Fruit fly (Drosophila melanogaster) whole organism, prepupa: ENCODE data around the gene Spag1.
A peak's percentile ranks its signal among the peaks of the same experiment; 100 is the strongest.

Experiments used
- Blimp-1 ChIP-seq: fragments of 200-800 bp; sonication (Bioruptor generic); optimal IDR thresholded peaks from 3 replicates; lab custom pipeline; 2017; ENCODE audit warnings: missing biosample characterization, missing genetic modification characterization, mild to moderate bottlenecking, moderate library complexity, missing genetic modification reagents
- CG10669 ChIP-seq: fragments of 200-800 bp; sonication (Bioruptor generic); optimal IDR thresholded peaks from 3 replicates; lab custom pipeline; 2018; ENCODE audit warnings: missing biosample characterization, mild to moderate bottlenecking, missing genetic modification characterization, moderate library complexity
- CG11902 ChIP-seq: fragments of 200-800 bp; sonication (Bioruptor generic); optimal IDR thresholded peaks from 3 replicates; lab custom pipeline; 2016; ENCODE audit warnings: missing biosample characterization, missing genetic modification characterization
- CG1621 ChIP-seq: fragments of 200-800 bp; sonication (Bioruptor generic); optimal IDR thresholded peaks from 3 replicates; lab custom pipeline; 2018; ENCODE audit warnings: missing biosample characterization, mild to moderate bottlenecking, missing genetic modification characterization
- CG31627 ChIP-seq: fragments of 200-800 bp; sonication (Bioruptor generic); optimal IDR thresholded peaks from 3 replicates; lab custom pipeline; 2016; ENCODE audit warnings: missing biosample characterization, missing genetic modification characterization
- CG32006 ChIP-seq: fragments of 200-800 bp; sonication (Bioruptor generic); optimal IDR thresholded peaks from 3 replicates; lab custom pipeline; 2017; ENCODE audit warnings: missing biosample characterization, mild to moderate bottlenecking, missing genetic modification characterization
- CG34406 ChIP-seq: fragments of 200-800 bp; sonication (Bioruptor generic); optimal IDR thresholded peaks from 3 replicates; lab custom pipeline; 2016; ENCODE audit warnings: missing biosample characterization, missing genetic modification characterization
- CG4318 ChIP-seq: fragments of 200-800 bp; sonication (Bioruptor generic); optimal IDR thresholded peaks from 3 replicates; lab custom pipeline; 2017; ENCODE audit warnings: missing biosample characterization, mild to moderate bottlenecking, missing genetic modification characterization
- CG6276 ChIP-seq: fragments of 200-800 bp; sonication (Bioruptor generic); optimal IDR thresholded peaks from 2 replicates; lab custom pipeline; 2017; ENCODE audit warnings: missing biosample characterization, mild to moderate bottlenecking, missing genetic modification characterization
- CG6792 ChIP-seq: fragments of 200-800 bp; sonication (Bioruptor generic); optimal IDR thresholded peaks from 3 replicates; lab custom pipeline; 2016; ENCODE audit warnings: missing biosample characterization, missing genetic modification characterization
- CG6808 ChIP-seq: fragments of 200-800 bp; sonication (Bioruptor generic); optimal IDR thresholded peaks from 3 replicates; lab custom pipeline; 2017; ENCODE audit warnings: missing biosample characterization, missing genetic modification characterization, mild to moderate bottlenecking, moderate library complexity, missing genetic modification reagents
- CG6854 ChIP-seq: fragments of 200-800 bp; sonication (Bioruptor generic); optimal IDR thresholded peaks from 2 replicates; lab custom pipeline; 2017; ENCODE audit warnings: missing biosample characterization, mild to moderate bottlenecking, missing genetic modification characterization
- CG7368 ChIP-seq: fragments of 200-800 bp; sonication (Bioruptor generic); optimal IDR thresholded peaks from 3 replicates; lab custom pipeline; 2016; ENCODE audit warnings: missing biosample characterization, missing genetic modification characterization
- CG8119 ChIP-seq: fragments of 200-800 bp; sonication (Bioruptor generic); IDR thresholded peaks from 3 replicates; pipeline ENCODE4 v1.3.6; 2022; ENCODE audit warnings: missing biosample characterization, missing genetic modification characterization
- CG8319 ChIP-seq: fragments of 200-800 bp; sonication (Bioruptor generic); optimal IDR thresholded peaks from 3 replicates; lab custom pipeline; 2016; ENCODE audit warnings: missing biosample characterization, missing genetic modification characterization
- CG8632 ChIP-seq: fragments of 200-800 bp; sonication (Bioruptor generic); optimal IDR thresholded peaks from 3 replicates; lab custom pipeline; 2016; ENCODE audit warnings: missing biosample characterization, missing genetic modification characterization
- CG9139 ChIP-seq: fragments of 200-800 bp; sonication (Bioruptor generic); optimal IDR thresholded peaks from 3 replicates; lab custom pipeline; 2017; ENCODE audit warnings: missing biosample characterization, mild to moderate bottlenecking, missing genetic modification characterization
- Eip78C ChIP-seq: fragments of 200-800 bp; sonication (Bioruptor generic); peaks from one replicate; lab custom pipeline; 2016; ENCODE audit warnings: missing biosample characterization, missing genetic modification characterization
- Eip93F ChIP-seq: fragments of 200-800 bp; sonication (Bioruptor generic); optimal IDR thresholded peaks from 2 replicates; lab custom pipeline; 2016; ENCODE audit warnings: missing biosample characterization, mild to moderate bottlenecking, missing genetic modification characterization
- Ets96B ChIP-seq: fragments of 200-800 bp; optimal IDR thresholded peaks from 2 replicates; lab custom pipeline; 2019; ENCODE audit warnings: missing biosample characterization, mild to moderate bottlenecking, missing genetic modification characterization, moderate library complexity
- Hr39 ChIP-seq: fragments of 200-800 bp; sonication (Bioruptor generic); optimal IDR thresholded peaks from 2 replicates; lab custom pipeline; 2016; ENCODE audit warnings: missing biosample characterization, missing genetic modification characterization
- Hr4 ChIP-seq: fragments of 200-800 bp; sonication (Bioruptor generic); optimal IDR thresholded peaks from 3 replicates; lab custom pipeline; 2016; ENCODE audit warnings: missing biosample characterization, missing genetic modification characterization
- Lpt ChIP-seq: fragments of 200-800 bp; sonication (Bioruptor generic); optimal IDR thresholded peaks from 3 replicates; lab custom pipeline; 2016; ENCODE audit warnings: missing biosample characterization, missing genetic modification characterization
- Met ChIP-seq: fragments of 200-800 bp; sonication (Bioruptor generic); optimal IDR thresholded peaks from 3 replicates; lab custom pipeline; 2016; ENCODE audit warnings: missing biosample characterization, missing genetic modification characterization
- OdsH ChIP-seq: fragments of 200-800 bp; sonication (Bioruptor generic); optimal IDR thresholded peaks from 3 replicates; lab custom pipeline; 2016; ENCODE audit warnings: missing biosample characterization, missing genetic modification characterization
- Smox ChIP-seq: fragments of 200-800 bp; sonication (Bioruptor generic); optimal IDR thresholded peaks from 3 replicates; lab custom pipeline; 2016; ENCODE audit warnings: missing biosample characterization, missing genetic modification characterization
- Sox102F ChIP-seq: fragments of 200-800 bp; sonication (Bioruptor generic); optimal IDR thresholded peaks from 2 replicates; lab custom pipeline; 2016; ENCODE audit warnings: missing biosample characterization, mild to moderate bottlenecking, missing genetic modification characterization
- Sox14 ChIP-seq: fragments of 200-800 bp; sonication (Bioruptor generic); optimal IDR thresholded peaks from 3 replicates; lab custom pipeline; 2016; ENCODE audit warnings: missing biosample characterization, missing genetic modification characterization
- Sox15 ChIP-seq: fragments of 200-800 bp; sonication (Bioruptor generic); optimal IDR thresholded peaks from 3 replicates; lab custom pipeline; 2016; ENCODE audit warnings: missing biosample characterization, missing genetic modification characterization
- achi ChIP-seq: fragments of 200-800 bp; sonication (Bioruptor generic); optimal IDR thresholded peaks from 3 replicates; lab custom pipeline; 2016; ENCODE audit warnings: missing biosample characterization, missing genetic modification characterization
- acj6 ChIP-seq: fragments of 200-800 bp; sonication (Bioruptor generic); optimal IDR thresholded peaks from 3 replicates; lab custom pipeline; 2016; ENCODE audit warnings: missing biosample characterization, missing genetic modification characterization
- dac ChIP-seq: fragments of 200-800 bp; sonication (Bioruptor generic); optimal IDR thresholded peaks from 2 replicates; lab custom pipeline; 2017; ENCODE audit warnings: missing biosample characterization, mild to moderate bottlenecking, missing genetic modification characterization
- esn ChIP-seq: fragments of 200-800 bp; sonication (Bioruptor generic); optimal IDR thresholded peaks from 2 replicates; lab custom pipeline; 2016; ENCODE audit warnings: missing biosample characterization, mild to moderate bottlenecking, missing genetic modification characterization, moderate library complexity
- fd59A ChIP-seq: fragments of 200-800 bp; sonication (Bioruptor generic); optimal IDR thresholded peaks from 2 replicates; lab custom pipeline; 2017; ENCODE audit warnings: missing biosample characterization, mild to moderate bottlenecking, missing genetic modification characterization, missing genetic modification reagents
- fd85E ChIP-seq: fragments of 200-800 bp; sonication (Bioruptor generic); optimal IDR thresholded peaks from 3 replicates; lab custom pipeline; 2016; ENCODE audit warnings: missing biosample characterization, missing genetic modification characterization
- lz ChIP-seq: fragments of 200-800 bp; sonication (Bioruptor generic); optimal IDR thresholded peaks from 3 replicates; lab custom pipeline; 2016; ENCODE audit warnings: missing biosample characterization, missing genetic modification characterization
- net ChIP-seq: fragments of 200-800 bp; sonication (Bioruptor generic); optimal IDR thresholded peaks from 3 replicates; lab custom pipeline; 2016; ENCODE audit warnings: missing biosample characterization, missing genetic modification characterization
- pdm3 ChIP-seq: fragments of 200-800 bp; sonication (Bioruptor generic); optimal IDR thresholded peaks from 3 replicates; lab custom pipeline; 2016; ENCODE audit warnings: missing biosample characterization, missing genetic modification characterization
- salr ChIP-seq, 2 experiments: fragments of 200-800 bp; sonication (Bioruptor generic); optimal IDR thresholded peaks; 3 replicates each; lab custom pipeline; 2016 to 2018; ENCODE audit warnings: missing biosample characterization in 2 of 2, missing genetic modification characterization in 2 of 2, mild to moderate bottlenecking in 1 of 2
- spab ChIP-seq: fragments of 200-800 bp; sonication (Bioruptor generic); optimal IDR thresholded peaks from 2 replicates; lab custom pipeline; 2017; ENCODE audit warnings: missing biosample characterization, mild to moderate bottlenecking, missing genetic modification characterization, missing genetic modification reagents
- ss ChIP-seq, 2 experiments: fragments of 200-800 bp; sonication (Bioruptor generic); optimal IDR thresholded peaks; 2 replicates in 1 of 2; 3 replicates in 1 of 2; lab custom pipeline; 2017 to 2018; ENCODE audit warnings: mild to moderate bottlenecking in 2 of 2, missing biosample characterization in 2 of 2, missing genetic modification characterization in 2 of 2, moderate library complexity in 1 of 2
- svp ChIP-seq: fragments of 200-800 bp; sonication (Bioruptor generic); peaks from one replicate; lab custom pipeline; 2016; ENCODE audit warnings: missing biosample characterization, missing genetic modification characterization
- topi ChIP-seq: fragments of 200-800 bp; sonication (Bioruptor generic); optimal IDR thresholded peaks from 3 replicates; lab custom pipeline; 2016; ENCODE audit warnings: missing biosample characterization, missing genetic modification characterization

The Spag1 gene

dm6 chr3R:26967587-26968312 lies 20.1 kb downstream of the Spag1 start (continued):
- TF ChIP-seq salr (GFP tag; optimal IDR thresholded peaks at IDR 0.05; lab: Kevin White, UChicago) (no peak), Sox15 (GFP tag; lab: Kevin White, UChicago) (peak; percentile 25), spab (GFP tag; lab: Kevin White, UChicago) (no peak), pdm3 (GFP tag; lab: Kevin White, UChicago) (no peak), Ets96B (tag; lab: Kevin White, UChicago) (peak; percentile 1), Sox14 (GFP tag; lab: Kevin White, UChicago) (no peak), Met (GFP tag; lab: Kevin White, UChicago) (no peak), CG6276 (GFP tag; lab: Kevin White, UChicago) (no peak), Hr39 (GFP tag; lab: Kevin White, UChicago) (no peak), Lpt (GFP tag; lab: Kevin White, UChicago) (no peak), net (GFP tag; lab: Kevin White, UChicago) (no peak), acj6 (peak; percentile 56), esn (GFP tag; lab: Kevin White, UChicago) (peak; percentile 52), OdsH (GFP tag; lab: Kevin White, UChicago) (peak; percentile 59), fd85E (no peak), Smox (GFP tag; lab: Kevin White, UChicago) (peak; percentile 17), CG11902 (GFP tag; lab: Kevin White, UChicago) (no peak), svp (GFP tag; lab: Kevin White, UChicago) (peak; percentile 80), CG7368 (GFP tag; lab: Kevin White, UChicago) (no peak), CG31627 (GFP tag; lab: Kevin White, UChicago) (peak; percentile 5), Eip78C (GFP tag; lab: Kevin White, UChicago) (peak; percentile 72), Blimp-1 (GFP tag; lab: Kevin White, UChicago) (peak; percentile 20), dac (GFP tag; lab: Kevin White, UChicago) (no peak), CG6808 (no peak), CG8119 (GFP tag; lab: Robert Waterston, UW) (peak; percentile 60)
- TF ChIP-seq, all 60 proteins: peak for 33

dm6 chr3R:26968313-26968605 lies 20.6 kb downstream of the Spag1 start:
- TF ChIP-seq acj6, result peak; percentile 23
- peak; percentile 26 for TF ChIP-seq CG32006
- peak; percentile 71 for TF ChIP-seq svp (GFP tag; lab: Kevin White, UChicago)
- peak; percentile 21 for TF ChIP-seq CG34406 (GFP tag; lab: Kevin White, UChicago)
- no peak for TF ChIP-seq Hr39 (GFP tag; lab: Kevin White, UChicago)
- peak; percentile 25 for TF ChIP-seq esn (GFP tag; lab: Kevin White, UChicago)

DNA sequence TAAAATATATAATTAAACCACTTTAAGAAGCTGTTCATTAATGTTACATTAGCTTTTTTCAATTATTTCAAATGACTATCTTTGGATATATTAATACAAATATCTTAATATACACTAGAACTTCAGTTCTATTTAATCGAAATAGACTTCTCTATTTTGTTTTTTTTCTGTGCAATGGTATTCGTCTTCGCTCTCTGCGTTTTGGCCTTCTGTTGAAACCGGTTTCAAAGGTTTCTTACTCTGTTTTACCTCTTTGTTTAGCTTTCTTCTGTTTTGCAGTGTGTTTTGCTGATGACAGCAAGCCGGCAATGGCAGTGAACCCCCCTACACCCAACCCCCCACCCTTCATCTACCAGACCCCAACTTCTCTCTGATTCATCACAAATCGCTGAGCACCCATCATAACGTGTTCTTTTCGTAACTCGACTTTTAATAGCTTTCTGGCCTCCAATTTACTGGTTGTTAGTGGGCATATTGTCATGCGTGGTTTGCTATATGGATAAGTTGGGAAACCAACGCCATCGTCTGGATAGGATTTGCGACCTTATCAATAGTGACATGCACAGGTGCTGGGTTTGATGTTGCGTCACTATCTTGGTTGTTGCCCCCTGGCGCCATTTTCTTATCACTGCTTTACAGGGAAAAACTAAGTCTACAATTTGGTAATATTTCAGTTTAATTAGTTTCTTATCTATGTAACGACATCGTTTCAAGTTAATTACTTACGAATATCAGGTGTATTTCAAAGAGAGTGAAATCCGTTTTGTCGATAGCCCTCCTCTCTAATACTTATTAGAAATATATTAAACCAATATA lies 21.4 kb downstream of the Spag1 start:
- no peak for TF ChIP-seq Sox102F (GFP tag; lab: Kevin White, UChicago)
- peak; percentile 3 for TF ChIP-seq CG8319 (GFP tag; lab: Kevin White, UChicago)
- peak; percentile 83 for TF ChIP-seq Eip78C (GFP tag; lab: Kevin White, UChicago)
- TF ChIP-seq lz (GFP tag; lab: Kevin White, UChicago), result no peak
- no peak for TF ChIP-seq CG9139 (GFP tag; lab: Kevin White, UChicago)
- TF ChIP-seq fd59A (GFP tag; lab: Kevin White, UChicago), result no peak
- peak in 1 of 2 experiments; percentile 10 for TF ChIP-seq ss (GFP tag; optimal IDR thresholded peaks at IDR 0.05; lab: Kevin White, UChicago)
- TF ChIP-seq pdm3 (GFP tag; lab: Kevin White, UChicago), result no peak
- TF ChIP-seq CG6808, result no peak
- TF ChIP-seq achi (GFP tag; lab: Kevin White, UChicago), result no peak
- TF ChIP-seq CG6792 (GFP tag; lab: Kevin White, UChicago), result no peak
- no peak for TF ChIP-seq CG6854 (GFP tag; lab: Kevin White, UChicago)
- TF ChIP-seq acj6, result no peak
- TF ChIP-seq Blimp-1 (GFP tag; lab: Kevin White, UChicago), result no peak
- TF ChIP-seq CG34406 (GFP tag; lab: Kevin White, UChicago), result peak; percentile 1
- no peak for TF ChIP-seq dac (GFP tag; lab: Kevin White, UChicago)
- no peak for TF ChIP-seq CG10669 (GFP tag; lab: Kevin White, UChicago)
- no peak for TF ChIP-seq spab (GFP tag; lab: Kevin White, UChicago)
- TF ChIP-seq fd85E, result no peak
- no peak for TF ChIP-seq Eip93F (GFP tag; lab: Kevin White, UChicago)
- no peak for TF ChIP-seq CG4318 (GFP tag; lab: Kevin White, UChicago)
- TF ChIP-seq Hr4 (GFP tag; lab: Kevin White, UChicago), result no peak
- TF ChIP-seq CG11902 (GFP tag; lab: Kevin White, UChicago), result no peak
- no peak for TF ChIP-seq topi (GFP tag; lab: Kevin White, UChicago)
- TF ChIP-seq CG8632 (GFP tag; lab: Kevin White, UChicago), result peak; percentile 28
- peak; percentile 37 for TF ChIP-seq esn (GFP tag; lab: Kevin White, UChicago)
- TF ChIP-seq CG1621 (tag; lab: Kevin White, UChicago), result no peak
- TF ChIP-seq Hr39 (GFP tag; lab: Kevin White, UChicago), result no peak
- peak; percentile 30 for TF ChIP-seq CG6276 (GFP tag; lab: Kevin White, UChicago)
- no peak for TF ChIP-seq Sox15 (GFP tag; lab: Kevin White, UChicago)
